Worm (Caenorhabditis elegans) whole organism, late embryonic: ENCODE data around the gene emre-1.
"Not testable (repeated sequence)": the region's sequence is repeated elsewhere in the genome, so short reads cannot be mapped to it uniquely, and the experiment has no call there.

Experiments used
- hlh-8 ChIP-seq: sonication (generic microtip); optimal IDR thresholded peaks from 2 replicates; lab custom pipeline; 2016; ENCODE audit warnings: missing genotype, missing genetic modification characterization, missing compliant biosample characterization
- nfya-1 ChIP-seq: sonication (generic microtip); optimal IDR thresholded peaks from 2 replicates; lab custom pipeline; 2017; ENCODE audit warnings: missing genetic modification characterization, mild to moderate bottlenecking, missing compliant biosample characterization, antibody characterized with exemption, moderate library complexity
- nhr-11 ChIP-seq: fragments of 150-350 bp; optimal IDR thresholded peaks from 2 replicates; lab custom pipeline; 2014; ENCODE audit warnings: missing biosample characterization, missing genetic modification characterization
- pha-4 ChIP-seq: fragments of 150-350 bp; optimal IDR thresholded peaks from 2 replicates; lab custom pipeline; 2018; ENCODE audit warnings: missing biosample characterization, missing genetic modification reagents, missing genetic modification characterization

DNA sequence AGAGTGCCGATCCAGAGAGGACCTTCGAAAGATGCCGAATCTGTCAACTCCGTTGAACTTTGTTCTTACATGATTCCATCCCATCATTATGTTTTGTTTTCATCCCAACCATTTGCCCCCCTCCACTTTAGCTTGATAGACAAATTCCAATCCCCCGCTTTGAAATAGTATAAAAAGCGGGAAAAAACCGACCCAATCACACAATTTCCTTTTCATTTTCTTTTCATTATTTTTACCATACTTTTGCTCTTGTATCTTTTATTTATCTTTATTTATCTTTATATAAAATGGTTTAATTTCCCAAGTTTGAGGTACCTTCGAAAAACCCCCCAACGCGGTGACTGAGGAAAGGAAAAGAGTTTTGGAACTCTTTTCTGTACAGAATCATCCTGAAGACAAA is 13.0 kb upstream of the emre-1 start, which contains the start of gene F20D1.22:
- TF ChIP-seq nfya-1 (tag; lab: Kevin White, UChicago); pha-4; hlh-8; nhr-11 (tag; lab: Kevin White, UChicago): not testable (repeated sequence)
